Worm (Caenorhabditis elegans): ENCODE data around the gene phf-32.

ce11 chrX:12326424-12326823, 19.8 kb downstream of the phf-32 start, which contains the start of gene srd-41:
- TF ChIP-seq lin-13 (tag; optimal IDR thresholded peaks at IDR 0.05) = no peak
- no peak for TF ChIP-seq nhr-12 (tag; optimal IDR thresholded peaks at IDR 0.05)
- no peak for TF ChIP-seq bed-3 (GFP tag; optimal IDR thresholded peaks at IDR 0.05)
- TF ChIP-seq nhr-2 (tag; optimal IDR thresholded peaks at IDR 0.05) = no peak
- no peak for TF ChIP-seq ztf-11 (tag; optimal IDR thresholded peaks at IDR 0.05)
- no peak for TF ChIP-seq nhr-237 (tag; optimal IDR thresholded peaks at IDR 0.05)
- no peak for TF ChIP-seq lsy-2 (tag; optimal IDR thresholded peaks at IDR 0.05)
- TF ChIP-seq snpc-4 (tag; optimal IDR thresholded peaks at IDR 0.05) = no peak
- TF ChIP-seq nhr-28 (tag; optimal IDR thresholded peaks at IDR 0.05) = no peak
- TF ChIP-seq unc-62 (GFP tag; optimal IDR thresholded peaks at IDR 0.05) = no peak
- no peak for TF ChIP-seq nhr-76 (tag; optimal IDR thresholded peaks at IDR 0.05)
